Worm (Caenorhabditis elegans) whole organism, L3 larva: ENCODE results near the gene Y17G9A.4.

ENCODE experiments used
- ZK546.5 ChIP-seq: sonication (generic microtip); optimal IDR thresholded peaks from 2 replicates; lab custom pipeline; 2017; ENCODE audit warnings: missing biosample characterization, missing genetic modification characterization
- aly-2 ChIP-seq: fragments of 150-350 bp; optimal IDR thresholded peaks from 2 replicates; lab custom pipeline; 2014; ENCODE audit warnings: missing biosample characterization, missing genetic modification characterization
- ama-1 ChIP-seq: fragments of 150-350 bp; optimal IDR thresholded peaks from 2 replicates; lab custom pipeline; 2018
- ceh-16 ChIP-seq: sonication (generic microtip); optimal IDR thresholded peaks from 2 replicates; lab custom pipeline; 2017; ENCODE audit warnings: missing biosample characterization, missing genetic modification characterization
- ceh-28 ChIP-seq: fragments of 150-350 bp; optimal IDR thresholded peaks from 2 replicates; lab custom pipeline; 2014; ENCODE audit warnings: missing biosample characterization, missing genetic modification reagents, missing genetic modification characterization
- ceh-9 ChIP-seq: sonication (generic microtip); optimal IDR thresholded peaks from 2 replicates; lab custom pipeline; 2018; ENCODE audit warnings: missing biosample characterization, missing genetic modification characterization
- daf-12 ChIP-seq: fragments of 150-350 bp; optimal IDR thresholded peaks from 2 replicates; lab custom pipeline; 2014; ENCODE audit warnings: missing biosample characterization, missing genetic modification reagents, missing genetic modification characterization
- egl-5 ChIP-seq: fragments of 150-350 bp; optimal IDR thresholded peaks from 2 replicates; lab custom pipeline; 2017; ENCODE audit warnings: missing biosample characterization, missing genetic modification reagents, missing genetic modification characterization, inconsistent platforms
- elt-1 ChIP-seq: fragments of 150-350 bp; optimal IDR thresholded peaks from 2 replicates; lab custom pipeline; 2014; ENCODE audit warnings: missing biosample characterization, missing genetic modification characterization
- elt-2 ChIP-seq: sonication (generic microtip); optimal IDR thresholded peaks from 2 replicates; lab custom pipeline; 2016; ENCODE audit warnings: missing genetic modification reagents, mild to moderate bottlenecking, missing genetic modification characterization, missing compliant biosample characterization
- elt-3 ChIP-seq, 3 experiments: fragments of 150-350 bp in 1 of 3; sonication (generic microtip) in 2 of 3; optimal IDR thresholded peaks; 2 replicates in 2 of 3; 4 replicates in 1 of 3; lab custom pipeline; 2014 to 2017; ENCODE audit warnings: missing biosample characterization in 3 of 3, missing genetic modification characterization in 3 of 3
- eor-1 ChIP-seq, 2 experiments: fragments of 150-350 bp; optimal IDR thresholded peaks; 2 replicates each; lab custom pipeline; 2014 to 2018; ENCODE audit warnings: missing biosample characterization in 2 of 2, missing genetic modification characterization in 2 of 2
- fkh-10 ChIP-seq: sonication (generic microtip); optimal IDR thresholded peaks from 2 replicates; lab custom pipeline; 2017; ENCODE audit warnings: missing biosample characterization, missing genetic modification reagents, missing genetic modification characterization
- fkh-2 ChIP-seq: fragments of 150-350 bp; optimal IDR thresholded peaks from 2 replicates; lab custom pipeline; 2014; ENCODE audit warnings: missing biosample characterization, missing genetic modification reagents, missing genetic modification characterization
- fos-1 ChIP-seq: fragments of 150-350 bp; optimal IDR thresholded peaks from 2 replicates; lab custom pipeline; 2014; ENCODE audit warnings: missing biosample characterization, missing genetic modification characterization
- hmg-11 ChIP-seq: sonication (generic microtip); optimal IDR thresholded peaks from 2 replicates; lab custom pipeline; 2016; ENCODE audit warnings: missing genetic modification characterization, missing compliant biosample characterization
- jun-1 ChIP-seq: fragments of 150-350 bp; optimal IDR thresholded peaks from 2 replicates; lab custom pipeline; 2014; ENCODE audit warnings: missing biosample characterization, missing genetic modification reagents, missing genetic modification characterization
- lin-15B ChIP-seq: fragments of 150-350 bp; optimal IDR thresholded peaks from 2 replicates; lab custom pipeline; 2014; ENCODE audit warnings: missing biosample characterization, missing genetic modification characterization
- lin-39 ChIP-seq: fragments of 150-350 bp; optimal IDR thresholded peaks from 2 replicates; lab custom pipeline; 2018; ENCODE audit warnings: missing biosample characterization, missing genetic modification reagents, missing genetic modification characterization
- lsy-12 ChIP-seq: sonication (generic microtip); optimal IDR thresholded peaks from 2 replicates; lab custom pipeline; 2016; ENCODE audit warnings: mild to moderate bottlenecking, missing genetic modification characterization, missing compliant biosample characterization
- mdl-1 ChIP-seq: fragments of 150-350 bp; optimal IDR thresholded peaks from 2 replicates; lab custom pipeline; 2014; ENCODE audit warnings: missing biosample characterization, missing genetic modification characterization
- mml-1 ChIP-seq: fragments of 150-350 bp; sonication (generic microtip); optimal IDR thresholded peaks from 3 replicates; lab custom pipeline; 2014; ENCODE audit warnings: missing biosample characterization, missing genetic modification characterization
- nfya-1 ChIP-seq: sonication (generic microtip); optimal IDR thresholded peaks from 2 replicates; lab custom pipeline; 2017; ENCODE audit warnings: missing genetic modification characterization, mild to moderate bottlenecking, missing compliant biosample characterization, antibody characterized with exemption, moderate library complexity; ENCODE audit not compliant: insufficient read depth
- nhr-12 ChIP-seq: fragments of 150-350 bp; optimal IDR thresholded peaks from 2 replicates; lab custom pipeline; 2014; ENCODE audit warnings: missing biosample characterization, missing genetic modification characterization
- nhr-23 ChIP-seq: fragments of 150-350 bp; optimal IDR thresholded peaks from 2 replicates; lab custom pipeline; 2014; ENCODE audit warnings: missing biosample characterization, missing genetic modification reagents, missing genetic modification characterization
- nhr-237 ChIP-seq: fragments of 150-350 bp; optimal IDR thresholded peaks from 2 replicates; lab custom pipeline; 2014; ENCODE audit warnings: missing biosample characterization, missing genetic modification characterization
- nhr-25 ChIP-seq: sonication (generic microtip); optimal IDR thresholded peaks from 2 replicates; lab custom pipeline; 2017; ENCODE audit warnings: missing biosample characterization, missing genetic modification characterization
- nhr-28 ChIP-seq: fragments of 150-350 bp; optimal IDR thresholded peaks from 2 replicates; lab custom pipeline; 2014; ENCODE audit warnings: missing biosample characterization, missing genetic modification characterization
- nhr-43 ChIP-seq: sonication (generic microtip); optimal IDR thresholded peaks from 2 replicates; lab custom pipeline; 2016; ENCODE audit warnings: mild to moderate bottlenecking, missing genetic modification characterization, missing compliant biosample characterization; ENCODE audit not compliant: poor library complexity, severe bottlenecking
- nhr-67 ChIP-seq: fragments of 150-350 bp; optimal IDR thresholded peaks from 2 replicates; lab custom pipeline; 2014; ENCODE audit warnings: missing biosample characterization, missing genetic modification characterization
- nhr-76 ChIP-seq: fragments of 150-350 bp; sonication (generic microtip); optimal IDR thresholded peaks from 5 replicates; lab custom pipeline; 2014; ENCODE audit warnings: missing biosample characterization, missing genetic modification characterization
- nhr-77 ChIP-seq: fragments of 150-350 bp; optimal IDR thresholded peaks from 2 replicates; lab custom pipeline; 2014; ENCODE audit warnings: missing biosample characterization, missing genetic modification characterization
- pha-4 ChIP-seq: fragments of 150-350 bp; optimal IDR thresholded peaks from 2 replicates; lab custom pipeline; 2014; ENCODE audit warnings: missing biosample characterization, missing genetic modification reagents, missing genetic modification characterization
- pqm-1 ChIP-seq: fragments of 150-350 bp; optimal IDR thresholded peaks from 2 replicates; lab custom pipeline; 2017; ENCODE audit warnings: missing biosample characterization, missing genetic modification characterization, inconsistent platforms
- sea-2 ChIP-seq: fragments of 150-350 bp; sonication (generic microtip); optimal IDR thresholded peaks from 4 replicates; lab custom pipeline; 2014; ENCODE audit warnings: missing biosample characterization, missing genetic modification reagents, missing genetic modification characterization
- skn-1 ChIP-seq: fragments of 150-350 bp; optimal IDR thresholded peaks from 2 replicates; lab custom pipeline; 2014; ENCODE audit warnings: missing biosample characterization, missing genetic modification characterization
- snpc-4 ChIP-seq: fragments of 150-350 bp; optimal IDR thresholded peaks from 2 replicates; lab custom pipeline; 2014; ENCODE audit warnings: missing biosample characterization, missing genetic modification characterization
- tbx-2 ChIP-seq: sonication (generic microtip); optimal IDR thresholded peaks from 2 replicates; lab custom pipeline; 2016; ENCODE audit warnings: mild to moderate bottlenecking, missing genetic modification characterization, missing compliant biosample characterization
- unc-39 ChIP-seq: sonication (generic microtip); optimal IDR thresholded peaks from 4 replicates; lab custom pipeline; 2017; ENCODE audit warnings: missing biosample characterization, missing genetic modification characterization
- unc-62 ChIP-seq: fragments of 150-350 bp; sonication (generic microtip); optimal IDR thresholded peaks from 4 replicates; lab custom pipeline; 2014; ENCODE audit warnings: missing biosample characterization, missing genetic modification reagents, missing genetic modification characterization
- zag-1 ChIP-seq: fragments of 150-350 bp; optimal IDR thresholded peaks from 2 replicates; lab custom pipeline; 2014; ENCODE audit warnings: missing biosample characterization, missing genetic modification characterization
- ztf-11 ChIP-seq: fragments of 150-350 bp; optimal IDR thresholded peaks from 2 replicates; lab custom pipeline; 2014; ENCODE audit warnings: missing biosample characterization, missing genetic modification characterization
- ztf-4 ChIP-seq: fragments of 150-350 bp; optimal IDR thresholded peaks from 2 replicates; lab custom pipeline; 2014; ENCODE audit warnings: missing biosample characterization, missing genetic modification characterization

Y17G9A.4 gene

DNA sequence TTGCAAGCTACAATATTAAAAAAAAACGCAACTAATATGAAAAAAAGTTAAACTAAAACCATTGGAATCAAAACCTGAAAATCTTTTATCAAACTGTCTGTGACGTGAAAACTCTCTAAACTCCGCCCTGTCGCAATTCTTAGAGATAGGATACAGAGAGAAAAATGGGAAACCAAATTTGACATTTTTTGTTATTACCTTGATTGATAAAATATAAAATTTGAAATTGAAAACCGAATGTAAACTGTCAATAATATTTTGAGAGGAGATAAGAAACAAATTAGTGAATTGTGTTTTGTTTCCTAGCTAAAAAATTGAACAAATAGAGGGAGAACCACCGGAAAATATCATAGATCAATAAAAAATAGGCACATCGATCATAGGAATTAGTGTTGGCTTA, 39.5 kb downstream of the Y17G9A.4 start:
- TF ChIP-seq pqm-1: peak; percentile 37
- TF ChIP-seq elt-2: peak; percentile 69
- no peak for TF ChIP-seq unc-62 (GFP tag; lab: Kevin White, UChicago)
- TF ChIP-seq, all 47 proteins: peak for 2

DNA sequence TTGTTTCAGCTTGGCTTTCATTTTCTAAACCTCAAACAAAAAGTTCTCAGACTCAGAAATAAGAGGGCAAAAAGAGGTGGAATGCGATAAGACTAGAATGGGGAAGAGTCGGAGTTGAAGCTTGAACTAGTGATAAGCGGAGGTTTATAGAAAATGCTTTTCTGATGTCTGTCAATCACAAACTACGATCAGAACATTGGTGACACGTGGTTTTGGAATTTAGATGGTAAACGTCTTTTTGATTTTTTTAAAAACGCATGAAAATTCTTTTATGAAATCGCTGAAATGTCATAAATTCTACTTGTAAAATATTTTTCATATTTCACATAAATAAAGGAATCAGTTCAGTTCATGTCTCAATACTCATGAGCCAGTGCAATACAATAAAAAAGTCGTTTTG, 40.3 kb downstream of the Y17G9A.4 start, which contains the start of gene H06H21.8:
Gene H06H21.8, minus strand, starts transcription at position 78 of the 400 bp plus-strand sequence.
- TF ChIP-seq mdl-1: no peak
- peak; percentile 80 for TF ChIP-seq elt-2
- peak; percentile 69 for TF ChIP-seq pqm-1

DNA sequence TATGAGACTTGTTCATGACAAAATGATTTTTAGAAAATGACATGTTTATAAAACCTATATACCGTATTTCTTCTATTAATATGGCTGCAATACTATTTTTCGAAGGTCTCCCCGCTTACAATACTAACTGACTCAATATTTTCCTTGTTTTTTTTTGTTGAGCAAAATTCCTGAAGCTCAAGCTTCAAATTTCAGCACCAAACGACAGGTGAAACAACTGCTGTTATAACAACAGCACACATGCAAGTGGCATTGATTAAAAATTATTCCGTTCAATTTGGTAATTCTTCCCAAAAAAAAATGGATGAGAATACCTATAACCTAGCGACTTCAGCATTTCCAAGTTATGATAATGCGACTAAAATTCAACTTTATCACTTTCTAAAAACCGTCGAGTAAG, 47.2 kb downstream of the Y17G9A.4 start, which contains the start of gene srw-94:
Gene srw-94, plus strand, starts transcription at position 301 of the 400 bp plus-strand sequence.
- TF ChIP-seq nhr-25 (no peak), nhr-23 (tag; lab: Kevin White, UChicago) (no peak), elt-2 (no peak), unc-62 (GFP tag; lab: Kevin White, UChicago) (no peak), pqm-1 (no peak), nhr-28 (tag; lab: Kevin White, UChicago) (no peak), jun-1 (tag; lab: Kevin White, UChicago) (no peak), hmg-11 (tag; lab: Kevin White, UChicago) (no peak), elt-3 (tag; optimal IDR thresholded peaks at IDR 0.05; lab: Kevin White, UChicago) (no peak), unc-39 (tag; lab: Kevin White, UChicago) (no peak), nhr-67 (tag; lab: Kevin White, UChicago) (no peak), skn-1 (tag; lab: Kevin White, UChicago) (no peak), ztf-11 (tag; lab: Kevin White, UChicago) (no peak), ceh-16 (no peak), lsy-12 (no peak)

ce11 chrIV:4811863-4812262, 49.5 kb downstream of the Y17G9A.4 start, which contains the start of gene srw-95:
Gene srw-95, plus strand, starts transcription at chrIV:4812075.
- no peak for TF ChIP-seq lin-15B (tag; lab: Kevin White, UChicago)
- TF ChIP-seq pha-4 (tag; lab: Kevin White, UChicago): no peak

DNA sequence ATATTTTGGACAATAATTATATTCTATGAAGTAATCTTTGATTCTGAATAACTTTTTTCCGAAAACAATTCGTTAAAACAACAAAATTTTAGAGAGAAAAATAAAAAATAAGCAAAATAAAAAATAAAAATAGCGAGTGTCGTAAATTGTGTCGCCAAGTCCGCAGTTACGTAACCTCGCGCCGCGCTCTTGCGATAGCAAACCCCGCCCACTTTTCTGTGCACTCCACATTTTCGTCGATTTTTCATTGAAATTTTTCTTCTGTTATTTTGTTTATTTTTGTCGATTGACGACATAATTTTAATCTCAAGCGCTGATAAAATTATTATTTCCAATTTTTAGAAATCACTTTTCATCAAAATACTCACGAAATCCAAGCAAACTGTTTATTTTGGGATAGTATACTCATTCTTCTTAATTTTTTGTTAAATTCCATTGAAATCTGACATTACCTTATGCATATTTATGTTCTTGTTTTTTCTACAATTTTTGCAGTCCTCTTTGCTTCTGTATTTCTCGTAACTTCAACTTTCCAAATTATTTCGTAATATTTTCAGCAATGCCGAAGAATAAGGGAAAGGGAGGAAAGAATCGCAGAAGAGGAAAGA, 50.9 kb downstream of the Y17G9A.4 start, which contains the start of gene eif-1.A:
Gene eif-1.A, plus strand, starts transcription at position 558 of the 608 bp plus-strand sequence.
- TF ChIP-seq elt-2: peak; percentile 11
- no peak for TF ChIP-seq unc-39 (tag; lab: Kevin White, UChicago)
- TF ChIP-seq ama-1 (lab: Kevin White, UChicago): no peak
- no peak for TF ChIP-seq mdl-1
- TF ChIP-seq nfya-1: peak; percentile 77
- TF ChIP-seq egl-5 (tag; lab: Kevin White, UChicago): no peak
- TF ChIP-seq fkh-2 (tag; lab: Kevin White, UChicago): no peak
- no peak for TF ChIP-seq ceh-9 (tag; lab: Kevin White, UChicago)
- TF ChIP-seq ceh-28: no peak
- TF ChIP-seq pqm-1: peak; percentile 8
- TF ChIP-seq ZK546.5: no peak
- TF ChIP-seq sea-2 (GFP tag; lab: Kevin White, UChicago): no peak
- no peak for TF ChIP-seq elt-3 (tag; optimal IDR thresholded peaks at IDR 0.05; lab: Kevin White, UChicago)
- TF ChIP-seq nhr-43 (tag; lab: Kevin White, UChicago): peak; percentile 27
- no peak for TF ChIP-seq nhr-25
- no peak for TF ChIP-seq zag-1 (tag; lab: Kevin White, UChicago)
- no peak for TF ChIP-seq aly-2 (tag; lab: Kevin White, UChicago)
- no peak for TF ChIP-seq nhr-28 (tag; lab: Kevin White, UChicago)
- no peak for TF ChIP-seq ceh-16
- TF ChIP-seq lin-15B (tag; lab: Kevin White, UChicago): peak; percentile 74
- TF ChIP-seq snpc-4: peak; percentile 79
- TF ChIP-seq elt-1 (tag; lab: Kevin White, UChicago): no peak
- no peak for TF ChIP-seq daf-12 (tag; lab: Kevin White, UChicago)
- no peak for TF ChIP-seq mml-1 (tag; lab: Kevin White, UChicago)
- TF ChIP-seq nhr-237 (tag; lab: Kevin White, UChicago): no peak
- TF ChIP-seq nhr-77 (tag; lab: Kevin White, UChicago): no peak
- TF ChIP-seq tbx-2 (tag; lab: Kevin White, UChicago): no peak
- TF ChIP-seq lsy-12: no peak
- peak; percentile 63 for TF ChIP-seq nhr-23 (tag; lab: Kevin White, UChicago)
- no peak for TF ChIP-seq fkh-10 (GFP tag; lab: Kevin White, UChicago)
- TF ChIP-seq unc-62 (GFP tag; lab: Kevin White, UChicago): no peak
- no peak for TF ChIP-seq nhr-67 (tag; lab: Kevin White, UChicago)
- no peak for TF ChIP-seq jun-1 (tag; lab: Kevin White, UChicago)
- peak; percentile 72 for TF ChIP-seq lin-39 (tag; lab: Kevin White, UChicago)
- peak; percentile 77 for TF ChIP-seq hmg-11 (tag; lab: Kevin White, UChicago)
- TF ChIP-seq nhr-12 (tag; lab: Kevin White, UChicago): no peak
- no peak for TF ChIP-seq fos-1 (tag; lab: Kevin White, UChicago)
- TF ChIP-seq eor-1 (tag; optimal IDR thresholded peaks at IDR 0.05; lab: Kevin White, UChicago): no peak
- TF ChIP-seq nhr-76: no peak
- no peak for TF ChIP-seq ztf-4 (tag; lab: Kevin White, UChicago)
